Worm (Caenorhabditis elegans) whole organism, L1 larva: ENCODE results near the gene F11A5.13.

Experiments
- C04F5.9 ChIP-seq: sonication (generic microtip); optimal IDR thresholded peaks from 2 replicates; lab custom pipeline; 2016; ENCODE audit warnings: missing genetic modification characterization, missing compliant biosample characterization
- ceh-8 ChIP-seq: fragments of 200-800 bp; sonication (Bioruptor generic); optimal IDR thresholded peaks from 2 replicates; lab custom pipeline; 2018; ENCODE audit warnings: mild to moderate bottlenecking, missing genetic modification characterization, moderate library complexity, missing compliant biosample characterization
- elt-3 ChIP-seq, 6 experiments: fragments of 150-350 bp in 1 of 6; sonication (generic microtip); optimal IDR thresholded peaks; 2 replicates each; lab custom pipeline; 2017 to 2018; ENCODE audit warnings: missing biosample characterization in 6 of 6, missing genetic modification characterization in 6 of 6, inconsistent platforms in 1 of 6
- nhr-11 ChIP-seq: fragments of 150-350 bp; optimal IDR thresholded peaks from 2 replicates; lab custom pipeline; 2014; ENCODE audit warnings: missing biosample characterization, missing genetic modification characterization
- nhr-20 ChIP-seq: sonication (generic microtip); optimal IDR thresholded peaks from 2 replicates; lab custom pipeline; 2016; ENCODE audit warnings: mild to moderate bottlenecking, missing genetic modification characterization, missing compliant biosample characterization
- nhr-237 ChIP-seq: fragments of 150-350 bp; optimal IDR thresholded peaks from 2 replicates; lab custom pipeline; 2014; ENCODE audit warnings: missing biosample characterization, missing genetic modification characterization
- nhr-28 ChIP-seq: fragments of 150-350 bp; optimal IDR thresholded peaks from 2 replicates; lab custom pipeline; 2014; ENCODE audit warnings: missing biosample characterization, missing genetic modification characterization
- tlp-1 ChIP-seq: fragments of 150-350 bp; optimal IDR thresholded peaks from 2 replicates; lab custom pipeline; 2014; ENCODE audit warnings: missing biosample characterization, missing genetic modification characterization

DNA sequence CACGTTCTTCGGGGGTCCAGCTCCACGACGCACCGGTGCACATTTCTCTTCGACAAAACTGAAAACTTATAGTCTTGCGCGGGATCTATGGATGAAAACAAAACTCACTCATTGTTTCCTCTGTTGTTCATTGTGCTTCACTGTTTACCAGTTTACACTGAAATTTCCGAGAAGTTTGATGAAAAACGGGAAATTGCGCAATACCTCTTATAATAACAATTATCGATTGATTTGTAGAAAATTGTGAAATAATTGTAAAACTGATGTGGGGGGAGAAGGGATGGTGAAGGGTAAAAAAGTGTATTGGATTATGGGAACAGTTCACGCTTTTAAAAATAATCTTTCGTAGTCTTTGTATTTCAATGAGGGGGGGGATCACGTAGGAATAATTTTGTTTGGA, 3.0 kb upstream of the F11A5.13 start:
- no peak for TF ChIP-seq nhr-11 (tag; lab: Kevin White, UChicago)
- TF ChIP-seq nhr-20 (tag; lab: Kevin White, UChicago) = no peak
- TF ChIP-seq nhr-28 (tag; lab: Kevin White, UChicago) = no peak
- TF ChIP-seq C04F5.9 = no peak
- no peak for TF ChIP-seq nhr-237 (tag; lab: Kevin White, UChicago)
- no peak for TF ChIP-seq tlp-1 (tag; lab: Kevin White, UChicago)
- no peak for TF ChIP-seq ceh-8
- no peak for TF ChIP-seq elt-3 (tag; optimal IDR thresholded peaks at IDR 0.05; lab: Kevin White, UChicago)
